Worm (Caenorhabditis elegans): ENCODE results near the gene ZK370.4.

The ZK370.4 gene

DNA sequence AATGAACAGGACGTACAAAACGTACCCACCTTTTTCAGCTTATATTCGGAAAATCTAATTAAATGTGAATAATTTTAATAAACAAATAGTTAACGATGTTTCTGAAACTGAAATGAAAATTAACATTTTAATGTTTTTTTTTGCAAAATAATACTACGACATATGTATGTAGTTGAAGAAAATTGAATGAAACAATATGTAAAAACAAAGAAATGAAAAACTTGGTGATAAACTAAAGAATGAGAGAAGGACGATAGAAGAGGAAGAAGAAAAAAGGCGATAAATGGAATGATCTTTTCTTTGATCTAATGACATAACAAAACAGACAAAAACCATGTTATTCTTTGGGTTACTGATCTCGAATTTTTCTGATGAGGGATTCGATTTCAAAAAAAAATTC is 20.9 kb downstream of the ZK370.4 start, which contains the start of gene B0303.11:
B0303.11 (minus strand) TSS at position 101 of the 400 bp plus-strand sequence.
- TF ChIP-seq zip-8 (tag; optimal IDR thresholded peaks at IDR 0.05) = no peak

DNA sequence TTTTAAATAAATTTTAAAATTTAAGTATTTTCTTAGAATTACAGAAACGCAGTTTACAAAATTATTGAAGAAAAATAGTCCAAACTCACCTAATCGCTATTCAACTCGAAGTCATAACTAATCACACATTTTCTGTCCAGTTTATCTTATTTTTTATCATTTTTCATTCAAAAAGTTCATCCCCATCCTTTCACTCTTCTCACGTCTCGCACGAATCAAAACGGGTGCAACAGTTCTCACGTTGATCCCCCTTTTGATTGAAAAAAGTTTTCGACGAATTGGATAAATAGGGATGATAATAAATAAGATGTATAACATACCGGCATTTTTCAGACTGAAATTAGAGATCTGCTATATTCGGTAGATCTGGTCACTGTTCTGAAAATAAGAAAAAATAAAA is 21.5 kb downstream of the ZK370.4 start:
- TF ChIP-seq pha-4 (tag; optimal IDR thresholded peaks at IDR 0.05) (no peak), elt-1 (tag; optimal IDR thresholded peaks at IDR 0.05; ENCODE audit: borderline replicate concordance, insufficient read depth) (no peak), snpc-4 (tag; optimal IDR thresholded peaks at IDR 0.05) (no peak), ceh-39 (tag; optimal IDR thresholded peaks at IDR 0.05) (no peak), blmp-1 (tag; optimal IDR thresholded peaks at IDR 0.05) (no peak), unc-120 (tag; optimal IDR thresholded peaks at IDR 0.05; ENCODE audit: poor library complexity, severe bottlenecking) (no peak), unc-39 (tag; optimal IDR thresholded peaks at IDR 0.05) (no peak), cnd-1 (tag; optimal IDR thresholded peaks at IDR 0.05) (no peak), lin-32 (GFP tag; optimal IDR thresholded peaks at IDR 0.05) (no peak)

DNA sequence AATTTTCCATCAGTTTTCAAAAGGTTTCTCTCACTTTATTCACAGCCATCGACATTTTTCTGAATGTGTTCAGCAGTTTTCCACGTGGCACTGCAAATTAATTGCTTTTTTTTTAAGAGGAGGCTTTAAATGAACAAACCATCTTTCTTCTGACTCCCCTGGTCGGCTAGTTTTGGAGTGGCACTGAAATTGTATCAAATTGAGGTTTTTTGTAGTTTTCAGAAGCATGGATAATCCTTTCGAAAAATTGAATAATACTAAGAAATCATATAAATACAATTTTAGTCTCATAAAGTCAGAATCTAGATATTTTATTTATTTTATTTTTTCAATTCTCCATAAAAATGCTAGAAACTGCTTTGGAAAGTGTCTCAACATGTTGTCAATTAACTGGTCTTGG is 26.4 kb downstream of the ZK370.4 start, which contains the start of gene B0303.16:
B0303.16 (plus strand) TSS at position 301 of the 400 bp plus-strand sequence.
- TF ChIP-seq lin-13 (tag; optimal IDR thresholded peaks at IDR 0.05) (no peak), cnd-1 (tag; optimal IDR thresholded peaks at IDR 0.05) (no peak), unc-39 (tag; optimal IDR thresholded peaks at IDR 0.05) (no peak), ces-1 (GFP tag; optimal IDR thresholded peaks at IDR 0.05) (no peak)

ce11 chrIII:8700289-8700957 is 30.8 kb downstream of the ZK370.4 start, which contains the start of the genes sdz-1 and vps-33.1:
Gene sdz-1 (minus strand): TSS chrIII:8700339.
Gene vps-33.1 (plus strand): TSS chrIII:8700927.
- TF ChIP-seq tbx-8 (GFP tag; optimal IDR thresholded peaks at IDR 0.05) (no peak), unc-120 (tag; optimal IDR thresholded peaks at IDR 0.05; ENCODE audit: poor library complexity, severe bottlenecking) (peak; percentile 67), lsy-2 (tag; optimal IDR thresholded peaks at IDR 0.05) (peak; percentile 29), nhr-237 (tag; optimal IDR thresholded peaks at IDR 0.05) (peak; percentile 16)

DNA sequence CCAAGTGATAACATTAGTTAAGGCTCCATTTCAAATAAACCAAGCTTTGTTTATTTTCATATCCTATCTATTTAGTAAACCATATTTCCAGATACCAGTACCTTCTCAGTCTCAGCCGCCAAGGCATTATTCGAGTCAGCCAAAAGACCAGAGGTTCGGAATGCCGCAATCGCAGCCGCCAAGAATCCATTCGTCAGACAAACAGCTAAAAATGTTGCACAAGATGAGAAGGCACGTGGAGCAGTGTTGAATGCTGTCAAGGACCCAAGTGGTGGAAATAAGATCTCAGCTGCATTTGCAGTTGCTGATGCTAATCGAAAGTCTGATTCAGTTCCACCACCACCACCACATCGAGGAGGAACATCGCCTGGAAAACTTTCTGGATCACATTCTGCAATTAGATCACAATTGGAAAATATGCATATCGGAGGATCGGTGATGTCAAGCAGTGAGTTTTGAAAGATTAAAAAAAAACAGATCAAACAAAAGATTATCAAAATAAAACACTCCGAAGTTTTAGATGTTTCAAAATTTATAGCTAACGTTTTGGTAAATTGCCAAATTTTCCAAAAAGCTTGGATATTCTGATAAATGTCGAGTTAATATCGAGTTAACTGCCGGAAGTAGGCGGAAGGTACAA is 33.8 kb downstream of the ZK370.4 start:
- TF ChIP-seq zip-8 (tag; optimal IDR thresholded peaks at IDR 0.05) = no peak
- TF ChIP-seq unc-39 (tag; optimal IDR thresholded peaks at IDR 0.05) = no peak

DNA sequence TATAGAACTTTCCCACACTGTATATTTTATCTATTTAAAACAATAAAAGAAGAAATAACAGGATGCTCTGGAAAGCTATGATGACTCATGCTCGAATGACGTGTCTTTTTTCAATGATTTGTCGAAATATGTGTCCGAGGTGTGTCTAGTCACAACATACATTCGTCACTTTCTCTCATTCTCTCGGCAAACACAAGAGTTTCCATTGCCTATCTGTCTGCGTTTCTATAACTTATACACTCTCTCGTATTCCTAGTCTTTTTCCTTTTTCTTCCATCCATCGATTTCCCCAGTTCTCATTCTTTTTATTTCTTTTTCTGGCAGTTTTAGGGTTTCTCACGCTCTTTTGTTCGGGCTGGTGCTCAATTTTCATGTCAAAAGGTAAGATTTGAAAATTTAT is 34.5 kb downstream of the ZK370.4 start:
- no peak for TF ChIP-seq ceh-83 (GFP tag; optimal IDR thresholded peaks at IDR 0.05)
- no peak for TF ChIP-seq sem-2 (GFP tag; optimal IDR thresholded peaks at IDR 0.05)
- no peak for TF ChIP-seq sptf-1 (tag; optimal IDR thresholded peaks at IDR 0.05)
- TF ChIP-seq blmp-1 (tag; optimal IDR thresholded peaks at IDR 0.05) = no peak
- TF ChIP-seq zip-8 (tag; optimal IDR thresholded peaks at IDR 0.05) = no peak
- no peak for TF ChIP-seq flh-1 (GFP tag; optimal IDR thresholded peaks at IDR 0.05)
- no peak for TF ChIP-seq mab-5 (tag; optimal IDR thresholded peaks at IDR 0.05)
- no peak for TF ChIP-seq nhr-76 (tag; optimal IDR thresholded peaks at IDR 0.05)
- TF ChIP-seq cnd-1 (tag; optimal IDR thresholded peaks at IDR 0.05) = no peak
- no peak for TF ChIP-seq ces-1 (GFP tag; optimal IDR thresholded peaks at IDR 0.05)
- TF ChIP-seq drap-1 (GFP tag; optimal IDR thresholded peaks at IDR 0.05) = no peak
- TF ChIP-seq elt-1 (tag; optimal IDR thresholded peaks at IDR 0.05; ENCODE audit: borderline replicate concordance, insufficient read depth) = no peak
- TF ChIP-seq lin-13 (tag; optimal IDR thresholded peaks at IDR 0.05) = no peak

DNA sequence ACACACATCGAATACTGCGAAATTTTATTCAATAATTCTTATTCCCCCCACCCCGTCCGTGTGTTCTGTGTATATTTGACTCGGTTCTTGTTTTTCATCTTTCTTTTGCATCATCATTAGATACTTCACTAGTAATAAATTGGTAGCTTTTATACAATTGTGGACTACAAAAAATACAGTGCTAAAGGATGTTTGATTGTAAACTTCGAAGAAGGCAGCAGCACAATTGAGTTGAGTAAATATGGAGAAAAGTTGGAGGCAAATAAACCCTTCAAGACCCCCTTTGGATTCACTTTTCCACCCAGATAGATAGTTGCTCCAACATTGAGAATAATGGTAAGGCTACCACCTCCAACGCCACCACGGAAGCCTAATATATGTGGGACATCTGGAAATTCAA is 37.9 kb downstream of the ZK370.4 start, which contains the start of gene B0303.7:
B0303.7 (plus strand) TSS at position 301 of the 400 bp plus-strand sequence.
- TF ChIP-seq unc-120 (tag; optimal IDR thresholded peaks at IDR 0.05; ENCODE audit: poor library complexity, severe bottlenecking) (no peak), mep-1 (tag; optimal IDR thresholded peaks at IDR 0.05) (no peak), lin-13 (tag; optimal IDR thresholded peaks at IDR 0.05) (no peak), unc-39 (tag; optimal IDR thresholded peaks at IDR 0.05) (no peak), sem-2 (GFP tag; optimal IDR thresholded peaks at IDR 0.05) (no peak), ceh-39 (tag; optimal IDR thresholded peaks at IDR 0.05) (no peak), unc-62 (GFP tag; optimal IDR thresholded peaks at IDR 0.05) (no peak), lin-32 (GFP tag; optimal IDR thresholded peaks at IDR 0.05) (no peak), elt-3 (tag; optimal IDR thresholded peaks at IDR 0.05) (no peak), nhr-28 (tag; optimal IDR thresholded peaks at IDR 0.05) (no peak), mls-2 (tag; optimal IDR thresholded peaks at IDR 0.05) (no peak), nhr-2 (tag; optimal IDR thresholded peaks at IDR 0.05) (no peak), blmp-1 (tag; optimal IDR thresholded peaks at IDR 0.05) (no peak), pha-4 (tag; optimal IDR thresholded peaks at IDR 0.05) (no peak), flh-1 (GFP tag; optimal IDR thresholded peaks at IDR 0.05) (no peak), zip-8 (tag; optimal IDR thresholded peaks at IDR 0.05) (no peak)

All from whole organism, mixed stage, embryonic.